Fruit fly (Drosophila melanogaster): ENCODE results near the gene CG42342.

DNA sequence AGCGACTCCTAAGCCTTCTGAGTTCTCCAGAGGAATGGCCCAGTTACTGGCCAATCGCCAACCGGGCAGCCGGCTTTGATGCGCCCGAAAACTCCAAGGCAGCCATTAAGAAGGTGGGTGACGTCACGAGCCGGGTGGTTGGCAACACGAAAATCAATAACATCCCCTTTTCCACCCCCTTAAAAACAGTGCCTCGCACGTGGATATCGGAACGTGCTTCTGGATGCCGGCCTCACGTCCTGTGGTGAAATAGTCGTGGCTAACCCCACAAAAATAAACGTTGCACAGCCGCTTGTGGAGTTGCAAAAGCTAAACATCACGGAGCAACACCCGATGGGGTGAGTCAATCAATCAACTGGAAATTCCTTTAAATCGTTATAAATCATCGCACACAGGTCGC lies 46.0 kb upstream of the CG42342 start:
- TF ChIP-seq ovo (GFP tag; optimal IDR thresholded peaks at IDR 0.05) (no peak), Hr96 (GFP tag; optimal IDR thresholded peaks at IDR 0.05) (no peak), kay (GFP tag; ENCODE audit: borderline replicate concordance) (no peak), pad (GFP tag; optimal IDR thresholded peaks at IDR 0.05) (no peak), cnc (optimal IDR thresholded peaks at IDR 0.05) (no peak), Clk (GFP tag; optimal IDR thresholded peaks at IDR 0.05) (no peak)
